Worm (Caenorhabditis elegans): ENCODE results near the gene R11D1.2.

DNA sequence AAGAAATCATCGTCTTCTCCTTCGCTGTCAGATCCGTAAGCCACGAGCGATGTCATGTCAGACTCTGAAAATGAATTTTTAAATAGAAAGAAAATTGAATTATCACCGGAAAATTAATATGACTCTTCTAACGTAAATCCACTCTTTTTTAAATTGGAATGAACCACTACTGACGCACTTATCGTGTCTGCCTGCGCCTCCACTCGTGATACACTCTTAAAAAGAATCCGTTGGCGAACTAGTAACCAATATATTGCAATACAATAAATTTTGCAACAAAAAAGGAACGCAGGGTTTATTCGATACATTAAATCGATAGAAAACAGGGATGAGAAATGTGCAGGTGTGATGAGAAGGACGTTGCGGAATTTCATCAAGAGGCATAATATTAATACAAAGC lies 49.0 kb upstream of the R11D1.2 start, which contains the start of gene ccch-3:
- no peak for TF ChIP-seq unc-62 (GFP tag; optimal IDR thresholded peaks at IDR 0.05)
- no peak for TF ChIP-seq nhr-237 (tag; optimal IDR thresholded peaks at IDR 0.05)
- peak; percentile 74 for TF ChIP-seq ces-1 (GFP tag; optimal IDR thresholded peaks at IDR 0.05)
- TF ChIP-seq cnd-1 (tag; optimal IDR thresholded peaks at IDR 0.05), result no peak

All from whole organism, mixed stage, embryonic.